Worm (Caenorhabditis elegans) whole organism, L1 larva: Measurements from ENCODE around the gene C43G2.3.
A peak's percentile ranks its signal among the peaks of the same experiment; 100 is the strongest.

Experiments used
- C34B4.2 ChIP-seq: sonication (generic microtip); optimal IDR thresholded peaks from 2 replicates; lab custom pipeline; 2017; ENCODE audit warnings: mild to moderate bottlenecking, missing genetic modification characterization, missing compliant biosample characterization
- F16B12.6 ChIP-seq: fragments of 150-350 bp; optimal IDR thresholded peaks from 2 replicates; lab custom pipeline; 2014; ENCODE audit warnings: missing biosample characterization, missing genetic modification characterization
- alr-1 ChIP-seq: fragments of 200-800 bp; sonication (Bioruptor generic); optimal IDR thresholded peaks from 2 replicates; lab custom pipeline; 2018; ENCODE audit warnings: borderline replicate concordance, mild to moderate bottlenecking, missing genetic modification characterization, missing compliant biosample characterization
- aly-2 ChIP-seq: fragments of 150-350 bp; optimal IDR thresholded peaks from 2 replicates; lab custom pipeline; 2014; ENCODE audit warnings: missing biosample characterization, missing genetic modification characterization
- ama-1 ChIP-seq: fragments of 150-350 bp; optimal IDR thresholded peaks from 2 replicates; lab custom pipeline; 2014
- blmp-1 ChIP-seq: fragments of 150-350 bp; optimal IDR thresholded peaks from 2 replicates; lab custom pipeline; 2014; ENCODE audit warnings: missing biosample characterization, missing genetic modification characterization
- ceh-63 ChIP-seq: fragments of 200-800 bp; sonication (Bioruptor generic); optimal IDR thresholded peaks from 2 replicates; lab custom pipeline; 2018; ENCODE audit warnings: mild to moderate bottlenecking, missing genetic modification characterization, missing compliant biosample characterization
- ceh-8 ChIP-seq: fragments of 200-800 bp; sonication (Bioruptor generic); optimal IDR thresholded peaks from 2 replicates; lab custom pipeline; 2018; ENCODE audit warnings: mild to moderate bottlenecking, missing genetic modification characterization, moderate library complexity, missing compliant biosample characterization
- ceh-88 ChIP-seq: fragments of 200-800 bp; sonication (Bioruptor generic); IDR thresholded peaks from 2 replicates; pipeline ENCODE4 v1.3.6; 2022; ENCODE audit warnings: missing genetic modification characterization, missing compliant biosample characterization
- ceh-90 ChIP-seq: sonication (generic microtip); optimal IDR thresholded peaks from 2 replicates; lab custom pipeline; 2016; ENCODE audit warnings: missing genetic modification characterization, missing compliant biosample characterization
- ces-1 ChIP-seq: fragments of 150-350 bp; optimal IDR thresholded peaks from 2 replicates; lab custom pipeline; 2014; ENCODE audit warnings: missing biosample characterization, missing genetic modification reagents, missing genetic modification characterization
- dpl-1 ChIP-seq, 3 experiments: fragments of 150-350 bp in 2 of 3; sonication (generic microtip) in 1 of 3; optimal IDR thresholded peaks; 2 replicates each; lab custom pipeline; 2014 to 2017; ENCODE audit warnings: missing biosample characterization in 3 of 3, missing genetic modification characterization in 3 of 3, missing genetic modification reagents in 3 of 3
- dsc-1 ChIP-seq: sonication (generic microtip); optimal IDR thresholded peaks from 2 replicates; lab custom pipeline; 2016; ENCODE audit warnings: mild to moderate bottlenecking, missing genetic modification characterization, missing compliant biosample characterization
- efl-1 ChIP-seq, 4 experiments: fragments of 150-350 bp; optimal IDR thresholded peaks in 3 of 4; peaks in 1 of 4; 1 replicate in 1 of 4; 2 replicates in 3 of 4; lab custom pipeline; 2014; ENCODE audit warnings: missing biosample characterization in 2 of 4, missing genetic modification characterization in 2 of 4, missing genetic modification reagents in 2 of 4
- efl-3 ChIP-seq: fragments of 200-800 bp; sonication (Bioruptor generic); optimal IDR thresholded peaks from 2 replicates; lab custom pipeline; 2018; ENCODE audit warnings: mild to moderate bottlenecking, missing genetic modification characterization, missing compliant biosample characterization
- elt-3 ChIP-seq, 6 experiments: fragments of 150-350 bp in 1 of 6; sonication (generic microtip); optimal IDR thresholded peaks; 2 replicates each; lab custom pipeline; 2017 to 2018; ENCODE audit warnings: missing biosample characterization in 6 of 6, missing genetic modification characterization in 6 of 6, inconsistent platforms in 1 of 6
- fkh-8 ChIP-seq: sonication (generic microtip); optimal IDR thresholded peaks from 2 replicates; lab custom pipeline; 2016; ENCODE audit warnings: mild to moderate bottlenecking, missing genetic modification characterization, missing compliant biosample characterization
- fos-1 ChIP-seq: fragments of 150-350 bp; optimal IDR thresholded peaks from 2 replicates; lab custom pipeline; 2014; ENCODE audit warnings: missing biosample characterization, missing genetic modification characterization
- grh-1 ChIP-seq: fragments of 200-800 bp; sonication (Bioruptor generic); IDR thresholded peaks from 2 replicates; pipeline ENCODE4 v1.3.6; 2022; ENCODE audit warnings: missing genetic modification reagents, missing genetic modification characterization, missing compliant biosample characterization
- hlh-17 ChIP-seq: fragments of 200-800 bp; sonication (Bioruptor generic); optimal IDR thresholded peaks from 2 replicates; lab custom pipeline; 2018; ENCODE audit warnings: missing genetic modification characterization, mild to moderate bottlenecking, missing compliant biosample characterization, moderate library complexity, borderline replicate concordance
- hlh-4 ChIP-seq: sonication (generic microtip); optimal IDR thresholded peaks from 2 replicates; lab custom pipeline; 2016; ENCODE audit warnings: mild to moderate bottlenecking, missing genetic modification characterization, missing compliant biosample characterization
- hpl-2 ChIP-seq: fragments of 150-350 bp; optimal IDR thresholded peaks from 2 replicates; lab custom pipeline; 2014; ENCODE audit warnings: missing biosample characterization, missing genetic modification reagents, missing genetic modification characterization
- lin-13 ChIP-seq: fragments of 150-350 bp; optimal IDR thresholded peaks from 2 replicates; lab custom pipeline; 2014; ENCODE audit warnings: missing biosample characterization, missing genetic modification reagents, missing genetic modification characterization
- lin-14 ChIP-seq: fragments of 200-800 bp; sonication (Bioruptor generic); optimal IDR thresholded peaks from 2 replicates; lab custom pipeline; 2018; ENCODE audit warnings: mild to moderate bottlenecking, missing genetic modification characterization, moderate library complexity, missing compliant biosample characterization
- lin-35 ChIP-seq, 2 experiments: fragments of 150-350 bp; optimal IDR thresholded peaks; 2 replicates each; lab custom pipeline; 2014; ENCODE audit warnings: missing biosample characterization in 2 of 2, missing genetic modification characterization in 2 of 2, missing genetic modification reagents in 2 of 2
- lin-39 ChIP-seq: fragments of 150-350 bp; optimal IDR thresholded peaks from 2 replicates; lab custom pipeline; 2014; ENCODE audit warnings: missing biosample characterization, missing genetic modification reagents, missing genetic modification characterization
- lir-3 ChIP-seq: sonication (generic microtip); optimal IDR thresholded peaks from 2 replicates; lab custom pipeline; 2016; ENCODE audit warnings: mild to moderate bottlenecking, missing genetic modification characterization, moderate library complexity, missing compliant biosample characterization; ENCODE audit not compliant: poor library complexity
- lsy-2 ChIP-seq, 2 experiments: fragments of 150-350 bp; optimal IDR thresholded peaks; 2 replicates each; lab custom pipeline; 2014; ENCODE audit warnings: missing biosample characterization in 2 of 2, missing genetic modification characterization in 2 of 2
- mab-9 ChIP-seq: fragments of 200-800 bp; sonication (Bioruptor generic); IDR thresholded peaks from 2 replicates; pipeline ENCODE4 v1.3.6; 2022; ENCODE audit warnings: missing genetic modification reagents, missing genetic modification characterization, missing compliant biosample characterization
- mdl-1 ChIP-seq, 2 experiments: fragments of 150-350 bp; optimal IDR thresholded peaks; 2 replicates each; lab custom pipeline; 2014 to 2017; ENCODE audit warnings: missing biosample characterization in 2 of 2, missing genetic modification characterization in 2 of 2, inconsistent platforms in 1 of 2
- mef-2 ChIP-seq: fragments of 150-350 bp; optimal IDR thresholded peaks from 2 replicates; lab custom pipeline; 2014; ENCODE audit warnings: missing biosample characterization, missing genetic modification characterization
- mep-1 ChIP-seq: fragments of 150-350 bp; optimal IDR thresholded peaks from 2 replicates; lab custom pipeline; 2014; ENCODE audit warnings: missing biosample characterization, missing genetic modification characterization
- nhr-12 ChIP-seq: sonication (generic microtip); optimal IDR thresholded peaks from 2 replicates; lab custom pipeline; 2017; ENCODE audit warnings: missing biosample characterization, missing genetic modification characterization
- nhr-19 ChIP-seq: fragments of 200-800 bp; sonication (Bioruptor generic); conservative IDR thresholded peaks from 2 replicates; pipeline ENCODE4 v1.3.6; 2022; ENCODE audit warnings: missing genetic modification characterization, missing compliant biosample characterization
- nhr-20 ChIP-seq: sonication (generic microtip); optimal IDR thresholded peaks from 2 replicates; lab custom pipeline; 2016; ENCODE audit warnings: mild to moderate bottlenecking, missing genetic modification characterization, missing compliant biosample characterization
- nhr-237 ChIP-seq: fragments of 150-350 bp; optimal IDR thresholded peaks from 2 replicates; lab custom pipeline; 2014; ENCODE audit warnings: missing biosample characterization, missing genetic modification characterization
- nhr-71 ChIP-seq: sonication (generic microtip); optimal IDR thresholded peaks from 2 replicates; lab custom pipeline; 2016; ENCODE audit warnings: mild to moderate bottlenecking, missing genetic modification characterization, moderate library complexity, missing compliant biosample characterization
- nhr-85 ChIP-seq: sonication (generic microtip); peaks from one replicate; lab custom pipeline; 2016; ENCODE audit warnings: missing genetic modification characterization, inconsistent platforms, missing compliant biosample characterization
- nhr-90 ChIP-seq: sonication (generic microtip); optimal IDR thresholded peaks from 2 replicates; lab custom pipeline; 2016; ENCODE audit warnings: mild to moderate bottlenecking, missing genetic modification characterization, missing compliant biosample characterization; ENCODE audit not compliant: poor library complexity
- snpc-4 ChIP-seq: fragments of 150-350 bp; optimal IDR thresholded peaks from 2 replicates; lab custom pipeline; 2014; ENCODE audit warnings: missing biosample characterization, missing genetic modification characterization
- snu-23 ChIP-seq: sonication (generic microtip); optimal IDR thresholded peaks from 2 replicates; lab custom pipeline; 2016; ENCODE audit warnings: missing genetic modification characterization, missing compliant biosample characterization
- sup-37 ChIP-seq: fragments of 200-800 bp; sonication (Bioruptor generic); optimal IDR thresholded peaks from 2 replicates; lab custom pipeline; 2018; ENCODE audit warnings: mild to moderate bottlenecking, missing genetic modification characterization, missing compliant biosample characterization
- swsn-7 ChIP-seq: sonication (generic microtip); optimal IDR thresholded peaks from 2 replicates; lab custom pipeline; 2016; ENCODE audit warnings: missing genetic modification characterization, missing compliant biosample characterization
- unc-30 ChIP-seq: sonication (generic microtip); optimal IDR thresholded peaks from 2 replicates; lab custom pipeline; 2017; ENCODE audit warnings: missing biosample characterization, missing genetic modification characterization
- unc-98 ChIP-seq: fragments of 200-800 bp; sonication (Bioruptor generic); IDR thresholded peaks from 2 replicates; pipeline ENCODE4 v1.3.6; 2022; ENCODE audit warnings: missing genetic modification characterization, missing compliant biosample characterization
- zag-1 ChIP-seq: fragments of 150-350 bp; optimal IDR thresholded peaks from 2 replicates; lab custom pipeline; 2014; ENCODE audit warnings: missing biosample characterization, missing genetic modification characterization
- zip-4 ChIP-seq: fragments of 200-800 bp; sonication (Bioruptor generic); optimal IDR thresholded peaks from 2 replicates; lab custom pipeline; 2018; ENCODE audit warnings: mild to moderate bottlenecking, missing genetic modification characterization, moderate library complexity, missing compliant biosample characterization
- ztf-11 ChIP-seq, 2 experiments: sonication (generic microtip); optimal IDR thresholded peaks; 2 replicates each; lab custom pipeline; 2016 to 2017; ENCODE audit warnings: missing genetic modification characterization in 2 of 2, missing biosample characterization in 1 of 2, missing compliant biosample characterization in 1 of 2

C43G2.3 gene

ce11 chrIV:6618607-6619006 is 40.6 kb downstream of the C43G2.3 start (continued):
- TF ChIP-seq C34B4.2 (tag; lab: Kevin White, UChicago) = no peak
- no peak for TF ChIP-seq snpc-4 (tag; lab: Kevin White, UChicago)
- TF ChIP-seq nhr-90 = no peak
- no peak for TF ChIP-seq ceh-8 (GFP tag; lab: Kevin White, UChicago)
- TF ChIP-seq zip-4 (GFP tag; lab: Kevin White, UChicago) = no peak
- TF ChIP-seq mab-9 (GFP tag; lab: Robert Waterston, UW) = no peak
- no peak for TF ChIP-seq ceh-90 (tag; lab: Kevin White, UChicago)
- no peak for TF ChIP-seq sup-37
- TF ChIP-seq swsn-7 = no peak
- TF ChIP-seq alr-1 = no peak
- TF ChIP-seq mdl-1 (tag; optimal IDR thresholded peaks at IDR 0.05; lab: Kevin White, UChicago) = peak in 1 of 2 experiments; percentile 2
- no peak for TF ChIP-seq mef-2 (tag; lab: Kevin White, UChicago)
- peak; percentile 24 for TF ChIP-seq nhr-20 (tag; lab: Kevin White, UChicago)
- peak; percentile 12 to 53 for TF ChIP-seq efl-1 (optimal IDR thresholded peaks at IDR 0.05; lab: Kevin White, UChicago)
- peak in 1 of 2 experiments; percentile 89 for TF ChIP-seq efl-1 (GFP tag; optimal IDR thresholded peaks at IDR 0.05 in 1 of 2; lab: Kevin White, UChicago)
- no peak for TF ChIP-seq ama-1 (lab: Kevin White, UChicago)
- no peak for TF ChIP-seq hlh-17
- no peak for TF ChIP-seq lin-14

ce11 chrIV:6621252-6621651 is 43.2 kb downstream of the C43G2.3 start, which contains the start of gene C01B10.3:
TSS of gene C01B10.3 (minus strand) at chrIV:6621352.
- TF ChIP-seq alr-1 (no peak), dsc-1 (tag; lab: Kevin White, UChicago) (no peak), ama-1 (lab: Kevin White, UChicago) (no peak), ztf-11 (tag; optimal IDR thresholded peaks at IDR 0.05; lab: Kevin White, UChicago) (no peak), efl-3 (GFP tag; lab: Kevin White, UChicago) (no peak)

ce11 chrIV:6622142-6622541 is 44.1 kb downstream of the C43G2.3 start:
- TF ChIP-seq mdl-1 (tag; optimal IDR thresholded peaks at IDR 0.05; lab: Kevin White, UChicago) = no peak
- TF ChIP-seq nhr-237 = peak; percentile 17
- TF ChIP-seq mep-1 (tag; lab: Kevin White, UChicago) = peak; percentile 42
- no peak for TF ChIP-seq alr-1
- TF ChIP-seq dsc-1 (tag; lab: Kevin White, UChicago) = no peak
- no peak for TF ChIP-seq hlh-4 (tag; lab: Kevin White, UChicago)
- TF ChIP-seq hpl-2 (GFP tag; lab: Kevin White, UChicago) = no peak
- no peak for TF ChIP-seq unc-30 (tag; lab: Kevin White, UChicago)
- no peak for TF ChIP-seq aly-2 (tag; lab: Kevin White, UChicago)
- peak; percentile 40 for TF ChIP-seq nhr-71 (tag; lab: Kevin White, UChicago)
- TF ChIP-seq ceh-88 (GFP tag; lab: Robert Waterston, UW) = no peak
- TF ChIP-seq lsy-2 (tag; optimal IDR thresholded peaks at IDR 0.05; lab: Kevin White, UChicago) = peak in 1 of 2 experiments; percentile 43
- no peak for TF ChIP-seq ceh-63 (GFP tag; lab: Kevin White, UChicago)
- no peak for TF ChIP-seq F16B12.6
- no peak for TF ChIP-seq fos-1
- TF ChIP-seq ces-1 (GFP tag; lab: Kevin White, UChicago) = no peak
- TF ChIP-seq elt-3 (tag; optimal IDR thresholded peaks at IDR 0.05; lab: Kevin White, UChicago) = peak in 2 of 6 experiments; percentile 43 to 68
- TF ChIP-seq blmp-1 = peak; percentile 46
- TF ChIP-seq hlh-17 = no peak
- peak in 1 of 2 experiments; percentile 47 for TF ChIP-seq lin-35 (GFP tag; optimal IDR thresholded peaks at IDR 0.05; lab: Kevin White, UChicago)
- TF ChIP-seq grh-1 (GFP tag; lab: Robert Waterston, UW) = no peak
- TF ChIP-seq lin-13 = no peak
- TF ChIP-seq lin-39 (tag; lab: Kevin White, UChicago) = no peak
- TF ChIP-seq lir-3 (tag; lab: Kevin White, UChicago) = no peak
- peak; percentile 15 to 30 (median 23) for TF ChIP-seq dpl-1 (GFP tag; optimal IDR thresholded peaks at IDR 0.05; lab: Kevin White, UChicago)
- TF ChIP-seq sup-37 = no peak
- TF ChIP-seq nhr-12 (tag; lab: Kevin White, UChicago) = no peak
- no peak for TF ChIP-seq fkh-8 (tag; lab: Kevin White, UChicago)
- TF ChIP-seq snu-23 (GFP tag; lab: Kevin White, UChicago) = peak; percentile 43
- TF ChIP-seq ceh-8 (GFP tag; lab: Kevin White, UChicago) = no peak
- no peak for TF ChIP-seq nhr-19 (GFP tag; lab: Robert Waterston, UW)
- TF ChIP-seq nhr-85 = peak; percentile 71
- no peak for TF ChIP-seq unc-98 (GFP tag; lab: Robert Waterston, UW)
- peak; percentile 33 for TF ChIP-seq nhr-20 (tag; lab: Kevin White, UChicago)
- TF ChIP-seq lin-14 = peak; percentile 94
- TF ChIP-seq zag-1 (tag; lab: Kevin White, UChicago) = no peak
